Worm (Caenorhabditis elegans) whole organism, L3 larva: ENCODE measurements around the gene nhr-134.

ENCODE experiments used
- ceh-28 ChIP-seq: fragments of 150-350 bp; optimal IDR thresholded peaks from 2 replicates; lab custom pipeline; 2014; ENCODE audit warnings: missing biosample characterization, missing genetic modification reagents, missing genetic modification characterization
- ceh-82 ChIP-seq: fragments of 150-350 bp; optimal IDR thresholded peaks from 2 replicates; lab custom pipeline; 2014; ENCODE audit warnings: missing biosample characterization, missing genetic modification characterization
- ceh-9 ChIP-seq: sonication (generic microtip); optimal IDR thresholded peaks from 2 replicates; lab custom pipeline; 2018; ENCODE audit warnings: missing biosample characterization, missing genetic modification characterization
- egl-27 ChIP-seq: sonication (generic microtip); optimal IDR thresholded peaks from 4 replicates; lab custom pipeline; 2017; ENCODE audit warnings: missing biosample characterization, missing genetic modification reagents, missing genetic modification characterization
- egl-5 ChIP-seq: fragments of 150-350 bp; optimal IDR thresholded peaks from 2 replicates; lab custom pipeline; 2017; ENCODE audit warnings: missing biosample characterization, missing genetic modification reagents, missing genetic modification characterization, inconsistent platforms
- elt-2 ChIP-seq: sonication (generic microtip); optimal IDR thresholded peaks from 2 replicates; lab custom pipeline; 2016; ENCODE audit warnings: missing genetic modification reagents, mild to moderate bottlenecking, missing genetic modification characterization, missing compliant biosample characterization
- elt-3 ChIP-seq, 3 experiments: fragments of 150-350 bp in 1 of 3; sonication (generic microtip) in 2 of 3; optimal IDR thresholded peaks; 2 replicates in 2 of 3; 4 replicates in 1 of 3; lab custom pipeline; 2014 to 2017; ENCODE audit warnings: missing biosample characterization in 3 of 3, missing genetic modification characterization in 3 of 3
- fkh-10 ChIP-seq: sonication (generic microtip); optimal IDR thresholded peaks from 2 replicates; lab custom pipeline; 2017; ENCODE audit warnings: missing biosample characterization, missing genetic modification reagents, missing genetic modification characterization
- fkh-2 ChIP-seq: fragments of 150-350 bp; optimal IDR thresholded peaks from 2 replicates; lab custom pipeline; 2014; ENCODE audit warnings: missing biosample characterization, missing genetic modification reagents, missing genetic modification characterization
- hmg-11 ChIP-seq: sonication (generic microtip); optimal IDR thresholded peaks from 2 replicates; lab custom pipeline; 2016; ENCODE audit warnings: missing genetic modification characterization, missing compliant biosample characterization
- jun-1 ChIP-seq: fragments of 150-350 bp; optimal IDR thresholded peaks from 2 replicates; lab custom pipeline; 2014; ENCODE audit warnings: missing biosample characterization, missing genetic modification reagents, missing genetic modification characterization
- lin-15B ChIP-seq: fragments of 150-350 bp; optimal IDR thresholded peaks from 2 replicates; lab custom pipeline; 2014; ENCODE audit warnings: missing biosample characterization, missing genetic modification characterization
- mdl-1 ChIP-seq: fragments of 150-350 bp; optimal IDR thresholded peaks from 2 replicates; lab custom pipeline; 2014; ENCODE audit warnings: missing biosample characterization, missing genetic modification characterization
- nfya-1 ChIP-seq: sonication (generic microtip); optimal IDR thresholded peaks from 2 replicates; lab custom pipeline; 2017; ENCODE audit warnings: missing genetic modification characterization, mild to moderate bottlenecking, missing compliant biosample characterization, antibody characterized with exemption, moderate library complexity; ENCODE audit not compliant: insufficient read depth
- nhr-11 ChIP-seq: fragments of 150-350 bp; optimal IDR thresholded peaks from 2 replicates; lab custom pipeline; 2014; ENCODE audit warnings: missing biosample characterization, missing genetic modification characterization
- nhr-12 ChIP-seq: fragments of 150-350 bp; optimal IDR thresholded peaks from 2 replicates; lab custom pipeline; 2014; ENCODE audit warnings: missing biosample characterization, missing genetic modification characterization
- nhr-23 ChIP-seq: fragments of 150-350 bp; optimal IDR thresholded peaks from 2 replicates; lab custom pipeline; 2014; ENCODE audit warnings: missing biosample characterization, missing genetic modification reagents, missing genetic modification characterization
- nhr-43 ChIP-seq: sonication (generic microtip); optimal IDR thresholded peaks from 2 replicates; lab custom pipeline; 2016; ENCODE audit warnings: mild to moderate bottlenecking, missing genetic modification characterization, missing compliant biosample characterization; ENCODE audit not compliant: poor library complexity, severe bottlenecking
- nhr-77 ChIP-seq: fragments of 150-350 bp; optimal IDR thresholded peaks from 2 replicates; lab custom pipeline; 2014; ENCODE audit warnings: missing biosample characterization, missing genetic modification characterization
- pha-4 ChIP-seq: fragments of 150-350 bp; optimal IDR thresholded peaks from 2 replicates; lab custom pipeline; 2014; ENCODE audit warnings: missing biosample characterization, missing genetic modification reagents, missing genetic modification characterization
- pqm-1 ChIP-seq: fragments of 150-350 bp; optimal IDR thresholded peaks from 2 replicates; lab custom pipeline; 2017; ENCODE audit warnings: missing biosample characterization, missing genetic modification characterization, inconsistent platforms
- skn-1 ChIP-seq: fragments of 150-350 bp; optimal IDR thresholded peaks from 2 replicates; lab custom pipeline; 2014; ENCODE audit warnings: missing biosample characterization, missing genetic modification characterization
- unc-39 ChIP-seq: sonication (generic microtip); optimal IDR thresholded peaks from 4 replicates; lab custom pipeline; 2017; ENCODE audit warnings: missing biosample characterization, missing genetic modification characterization
- unc-62 ChIP-seq: fragments of 150-350 bp; sonication (generic microtip); optimal IDR thresholded peaks from 4 replicates; lab custom pipeline; 2014; ENCODE audit warnings: missing biosample characterization, missing genetic modification reagents, missing genetic modification characterization
- ztf-11 ChIP-seq: fragments of 150-350 bp; optimal IDR thresholded peaks from 2 replicates; lab custom pipeline; 2014; ENCODE audit warnings: missing biosample characterization, missing genetic modification characterization

The nhr-134 gene

DNA sequence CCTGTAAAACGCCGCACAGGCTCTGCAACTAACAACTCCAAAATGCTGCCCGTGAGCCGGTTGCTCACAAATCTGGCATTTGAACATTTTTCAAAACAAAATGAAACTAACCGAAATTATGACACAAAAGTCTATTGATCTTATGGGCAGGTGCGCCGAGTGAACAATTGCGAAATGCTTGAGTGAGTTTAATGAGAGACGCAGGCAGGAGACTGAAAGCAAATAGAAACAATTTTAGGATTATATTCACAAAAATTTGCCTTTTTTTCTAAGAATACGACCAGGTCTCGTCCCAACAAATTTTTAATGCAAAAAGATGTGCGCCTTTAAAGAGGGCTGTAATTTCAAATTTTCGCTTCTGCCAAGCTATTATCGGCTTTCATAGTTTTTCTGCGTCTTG, 33.4 kb downstream of the nhr-134 start, which contains the start of gene nhr-183:
Gene nhr-183, minus strand, starts transcription at position 180 of the 400 bp plus-strand sequence.
- peak; percentile 46 for TF ChIP-seq pha-4 (tag; lab: Kevin White, UChicago)
- no peak for TF ChIP-seq elt-3 (tag; optimal IDR thresholded peaks at IDR 0.05; lab: Kevin White, UChicago)

ce11 chrV:2264925-2265324, 33.9 kb downstream of the nhr-134 start:
- no peak for TF ChIP-seq ztf-11 (tag; lab: Kevin White, UChicago)
- no peak for TF ChIP-seq elt-3 (tag; optimal IDR thresholded peaks at IDR 0.05; lab: Kevin White, UChicago)
- TF ChIP-seq pha-4 (tag; lab: Kevin White, UChicago): no peak
- TF ChIP-seq egl-5: no peak
- no peak for TF ChIP-seq unc-39
- TF ChIP-seq mdl-1: no peak
- TF ChIP-seq jun-1 (tag; lab: Kevin White, UChicago): no peak
- TF ChIP-seq, all 47 proteins: peak for 0

DNA sequence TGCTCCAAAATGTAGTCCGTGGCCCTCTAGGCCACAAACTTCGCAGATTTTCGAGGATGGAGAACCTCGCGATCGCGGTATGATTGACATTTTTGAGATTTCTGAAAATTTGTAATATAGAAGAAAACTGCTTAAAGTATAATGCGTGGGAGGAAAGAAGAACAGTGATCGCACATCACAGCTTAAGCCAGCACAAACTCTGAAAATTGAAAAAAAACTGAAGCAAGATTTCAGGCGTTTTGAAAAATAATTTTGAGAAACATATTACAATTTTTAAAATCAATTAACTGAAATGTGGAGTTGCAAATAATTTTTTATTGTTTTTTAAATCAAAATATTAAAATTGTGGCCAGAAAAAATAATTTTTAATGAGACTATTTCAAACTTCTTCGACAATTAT, 35.9 kb downstream of the nhr-134 start, which contains the start of gene nhr-275:
Gene nhr-275, minus strand, starts transcription at position 101 of the 400 bp plus-strand sequence.
- no peak for TF ChIP-seq ceh-28
- no peak for TF ChIP-seq mdl-1
- no peak for TF ChIP-seq fkh-2 (tag; lab: Kevin White, UChicago)
- no peak for TF ChIP-seq fkh-10 (GFP tag; lab: Kevin White, UChicago)
- no peak for TF ChIP-seq nhr-11 (tag; lab: Kevin White, UChicago)
- TF ChIP-seq nhr-12 (tag; lab: Kevin White, UChicago): no peak
- no peak for TF ChIP-seq nhr-77 (tag; lab: Kevin White, UChicago)
- TF ChIP-seq egl-27: no peak

ce11 chrV:2271750-2272149, 40.7 kb downstream of the nhr-134 start, which contains the start of gene Y5H2A.1:
Gene Y5H2A.1 (minus strand): TSS chrV:2271850.
- TF ChIP-seq nhr-23 (tag; lab: Kevin White, UChicago): no peak
- no peak for TF ChIP-seq ceh-82
- TF ChIP-seq nhr-43 (tag; lab: Kevin White, UChicago): no peak
- no peak for TF ChIP-seq ceh-9 (tag; lab: Kevin White, UChicago)
- TF ChIP-seq nhr-77 (tag; lab: Kevin White, UChicago): no peak
- no peak for TF ChIP-seq hmg-11 (tag; lab: Kevin White, UChicago)

- TF ChIP-seq jun-1 (tag; lab: Kevin White, UChicago) (no peak), skn-1 (tag; lab: Kevin White, UChicago) (no peak), pha-4 (tag; lab: Kevin White, UChicago) (no peak), unc-39 (no peak), nfya-1 (no peak), hmg-11 (tag; lab: Kevin White, UChicago) (no peak)
These were observed 43.4 kb downstream of the nhr-134 start, which contains the start of the genes Y5H2A.4 and abu-4 for ce11 chrV:2274253-2274892. Gene Y5H2A.4 (minus strand): TSS chrV:2274353. Gene abu-4 (plus strand): TSS chrV:2274842.

ce11 chrV:2277260-2277659, 46.2 kb downstream of the nhr-134 start:
- TF ChIP-seq pha-4 (tag; lab: Kevin White, UChicago): peak; percentile 21
- peak; percentile 10 for TF ChIP-seq lin-15B (tag; lab: Kevin White, UChicago)
- TF ChIP-seq pqm-1 (tag; lab: Kevin White, UChicago): peak; percentile 2
- TF ChIP-seq fkh-2 (tag; lab: Kevin White, UChicago): no peak
- TF ChIP-seq unc-62 (GFP tag; lab: Kevin White, UChicago): no peak

DNA sequence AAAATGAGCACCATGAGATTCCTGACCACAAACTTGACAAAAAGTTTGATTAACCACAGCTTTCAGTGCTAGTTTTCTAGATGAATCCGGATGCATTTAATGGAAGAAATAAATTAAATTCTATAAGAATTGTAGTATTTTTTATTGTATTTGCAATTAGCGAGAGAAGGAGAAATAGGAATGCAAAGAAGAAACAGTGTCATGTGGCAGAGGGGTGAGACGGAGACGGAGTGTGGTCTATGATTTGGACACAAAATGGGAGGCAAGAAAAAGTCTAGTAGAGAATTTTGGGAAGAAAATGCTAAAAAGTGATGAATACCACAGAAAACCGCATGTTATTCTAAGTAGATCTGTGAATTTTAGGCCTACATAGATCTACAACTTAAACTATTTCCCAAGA, 47.0 kb downstream of the nhr-134 start, which contains the start of gene nhr-59:
Gene nhr-59, minus strand, starts transcription at position 214 of the 400 bp plus-strand sequence.
- peak; percentile 1 for TF ChIP-seq elt-2 (tag; lab: Kevin White, UChicago)
- TF ChIP-seq nhr-23 (tag; lab: Kevin White, UChicago): no peak
- peak; percentile 44 for TF ChIP-seq pha-4 (tag; lab: Kevin White, UChicago)
- peak; percentile 4 for TF ChIP-seq pqm-1 (tag; lab: Kevin White, UChicago)
